Worm (Caenorhabditis elegans) whole organism, L2 larva: Measurements from ENCODE around the gene C13B4.1.

Experiments
- C34F6.9 ChIP-seq: fragments of 150-350 bp; optimal IDR thresholded peaks from 2 replicates; lab custom pipeline; 2014; ENCODE audit warnings: missing biosample characterization, missing genetic modification characterization
- F13H6.1 ChIP-seq: sonication (generic microtip); optimal IDR thresholded peaks from 2 replicates; lab custom pipeline; 2016; ENCODE audit warnings: missing genetic modification characterization, missing compliant biosample characterization
- R02D3.7 ChIP-seq: fragments of 150-350 bp; optimal IDR thresholded peaks from 2 replicates; lab custom pipeline; 2014; ENCODE audit warnings: missing biosample characterization, missing genetic modification characterization
- Y55F3AM.14 ChIP-seq: fragments of 200-800 bp; sonication (Bioruptor generic); optimal IDR thresholded peaks from 2 replicates; lab custom pipeline; 2018; ENCODE audit warnings: mild to moderate bottlenecking, missing genetic modification characterization, missing compliant biosample characterization
- ZK546.5 ChIP-seq: sonication (generic microtip); optimal IDR thresholded peaks from 2 replicates; lab custom pipeline; 2017; ENCODE audit warnings: missing biosample characterization, missing genetic modification characterization
- alr-1 ChIP-seq: fragments of 150-350 bp; optimal IDR thresholded peaks from 2 replicates; lab custom pipeline; 2014; ENCODE audit warnings: missing biosample characterization, missing genetic modification characterization
- aly-2 ChIP-seq: fragments of 150-350 bp; optimal IDR thresholded peaks from 2 replicates; lab custom pipeline; 2014; ENCODE audit warnings: missing biosample characterization, missing genetic modification characterization
- ama-1 ChIP-seq: fragments of 150-350 bp; optimal IDR thresholded peaks from 2 replicates; lab custom pipeline; 2018; ENCODE audit warnings: inconsistent platforms
- blmp-1 ChIP-seq: sonication (generic microtip); optimal IDR thresholded peaks from 2 replicates; lab custom pipeline; 2017; ENCODE audit warnings: missing genetic modification characterization, mild to moderate bottlenecking, missing compliant biosample characterization, antibody characterized with exemption, moderate library complexity; ENCODE audit not compliant: insufficient read depth
- ceh-16 ChIP-seq: fragments of 150-350 bp; optimal IDR thresholded peaks from 2 replicates; lab custom pipeline; 2014; ENCODE audit warnings: missing biosample characterization, missing genetic modification characterization
- ceh-82 ChIP-seq: fragments of 150-350 bp; optimal IDR thresholded peaks from 2 replicates; lab custom pipeline; 2014; ENCODE audit warnings: missing biosample characterization, missing genetic modification characterization
- crh-2 ChIP-seq: sonication (generic microtip); optimal IDR thresholded peaks from 2 replicates; lab custom pipeline; 2017; ENCODE audit warnings: missing biosample characterization, missing genetic modification characterization
- dmd-4 ChIP-seq: sonication (generic microtip); optimal IDR thresholded peaks from 2 replicates; lab custom pipeline; 2017; ENCODE audit warnings: missing biosample characterization, missing genetic modification characterization
- egl-27 ChIP-seq: sonication (generic microtip); optimal IDR thresholded peaks from 3 replicates; lab custom pipeline; 2017; ENCODE audit warnings: missing biosample characterization, missing genetic modification reagents, missing genetic modification characterization
- elt-1 ChIP-seq: fragments of 150-350 bp; optimal IDR thresholded peaks from 2 replicates; lab custom pipeline; 2014; ENCODE audit warnings: missing biosample characterization, missing genetic modification characterization
- elt-3 ChIP-seq: sonication (generic microtip); optimal IDR thresholded peaks from 2 replicates; lab custom pipeline; 2017; ENCODE audit warnings: missing biosample characterization, missing genetic modification characterization
- fos-1 ChIP-seq: fragments of 150-350 bp; optimal IDR thresholded peaks from 2 replicates; lab custom pipeline; 2014; ENCODE audit warnings: missing biosample characterization, missing genetic modification characterization
- gmeb-1 ChIP-seq: fragments of 150-350 bp; optimal IDR thresholded peaks from 2 replicates; lab custom pipeline; 2014; ENCODE audit warnings: missing biosample characterization, missing genetic modification characterization
- lin-11 ChIP-seq: fragments of 150-350 bp; sonication (generic microtip); optimal IDR thresholded peaks from 2 replicates; lab custom pipeline; 2014; ENCODE audit warnings: missing biosample characterization, missing genetic modification characterization, inconsistent platforms, mixed read lengths
- lin-13 ChIP-seq: fragments of 150-350 bp; optimal IDR thresholded peaks from 2 replicates; lab custom pipeline; 2014; ENCODE audit warnings: missing biosample characterization, missing genetic modification reagents, missing genetic modification characterization
- lin-39 ChIP-seq: fragments of 150-350 bp; optimal IDR thresholded peaks from 2 replicates; lab custom pipeline; 2014; ENCODE audit warnings: missing biosample characterization, missing genetic modification reagents, missing genetic modification characterization
- lsy-2 ChIP-seq, 2 experiments: fragments of 150-350 bp in 1 of 2; sonication (generic microtip) in 1 of 2; optimal IDR thresholded peaks; 2 replicates each; lab custom pipeline; 2014 to 2017; ENCODE audit warnings: missing biosample characterization in 2 of 2, missing genetic modification characterization in 2 of 2
- mab-5 ChIP-seq: fragments of 150-350 bp; optimal IDR thresholded peaks from 2 replicates; lab custom pipeline; 2014; ENCODE audit warnings: missing biosample characterization, missing genetic modification characterization
- mbf-1 ChIP-seq: sonication (generic microtip); optimal IDR thresholded peaks from 2 replicates; lab custom pipeline; 2017; ENCODE audit warnings: missing biosample characterization, missing genetic modification characterization
- mdl-1 ChIP-seq, 2 experiments: fragments of 150-350 bp in 1 of 2; sonication (generic microtip) in 1 of 2; optimal IDR thresholded peaks; 2 replicates each; lab custom pipeline; 2017; ENCODE audit warnings: missing biosample characterization in 2 of 2, missing genetic modification characterization in 2 of 2
- nhr-10 ChIP-seq: sonication (generic microtip); optimal IDR thresholded peaks from 2 replicates; lab custom pipeline; 2017; ENCODE audit warnings: missing biosample characterization, missing genetic modification characterization
- nhr-11 ChIP-seq: fragments of 150-350 bp; optimal IDR thresholded peaks from 2 replicates; lab custom pipeline; 2014; ENCODE audit warnings: missing biosample characterization, missing genetic modification characterization
- nhr-12 ChIP-seq: fragments of 150-350 bp; optimal IDR thresholded peaks from 2 replicates; lab custom pipeline; 2014; ENCODE audit warnings: missing biosample characterization, missing genetic modification characterization
- nhr-129 ChIP-seq: fragments of 150-350 bp; optimal IDR thresholded peaks from 2 replicates; lab custom pipeline; 2014; ENCODE audit warnings: missing biosample characterization, missing genetic modification characterization
- nhr-21 ChIP-seq: fragments of 150-350 bp; optimal IDR thresholded peaks from 2 replicates; lab custom pipeline; 2014; ENCODE audit warnings: missing biosample characterization, missing genetic modification characterization
- nhr-23 ChIP-seq: fragments of 150-350 bp; optimal IDR thresholded peaks from 2 replicates; lab custom pipeline; 2014; ENCODE audit warnings: missing biosample characterization, missing genetic modification reagents, missing genetic modification characterization
- nhr-237 ChIP-seq: fragments of 150-350 bp; optimal IDR thresholded peaks from 2 replicates; lab custom pipeline; 2014; ENCODE audit warnings: missing biosample characterization, missing genetic modification characterization
- nhr-25 ChIP-seq: fragments of 150-350 bp; sonication (generic microtip); optimal IDR thresholded peaks from 3 replicates; lab custom pipeline; 2014; ENCODE audit warnings: missing biosample characterization, missing genetic modification characterization
- nhr-6 ChIP-seq: fragments of 150-350 bp; optimal IDR thresholded peaks from 2 replicates; lab custom pipeline; 2014; ENCODE audit warnings: missing biosample characterization, missing genetic modification characterization
- nhr-77 ChIP-seq: fragments of 150-350 bp; optimal IDR thresholded peaks from 2 replicates; lab custom pipeline; 2014; ENCODE audit warnings: missing biosample characterization, missing genetic modification characterization
- peb-1 ChIP-seq: fragments of 150-350 bp; optimal IDR thresholded peaks from 2 replicates; lab custom pipeline; 2014; ENCODE audit warnings: missing biosample characterization, missing genetic modification characterization
- sem-4 ChIP-seq: fragments of 150-350 bp; optimal IDR thresholded peaks from 2 replicates; lab custom pipeline; 2014; ENCODE audit warnings: missing biosample characterization, missing genetic modification reagents, missing genetic modification characterization
- skn-1 ChIP-seq: sonication (generic microtip); optimal IDR thresholded peaks from 2 replicates; lab custom pipeline; 2017; ENCODE audit warnings: missing biosample characterization, missing genetic modification characterization
- sma-3 ChIP-seq: sonication (generic microtip); optimal IDR thresholded peaks from 2 replicates; lab custom pipeline; 2016; ENCODE audit warnings: missing genetic modification reagents, missing genetic modification characterization, missing compliant biosample characterization
- sma-9 ChIP-seq, 2 experiments: fragments of 150-350 bp in 1 of 2; sonication (generic microtip) in 1 of 2; optimal IDR thresholded peaks; 2 replicates each; lab custom pipeline; 2014 to 2016; ENCODE audit warnings: missing genetic modification characterization in 2 of 2, mild to moderate bottlenecking in 1 of 2, missing biosample characterization in 1 of 2, missing compliant biosample characterization in 1 of 2, missing genetic modification reagents in 1 of 2, moderate library complexity in 1 of 2
- snpc-4 ChIP-seq: fragments of 150-350 bp; optimal IDR thresholded peaks from 2 replicates; lab custom pipeline; 2014; ENCODE audit warnings: missing biosample characterization, missing genetic modification characterization
- unc-39 ChIP-seq: fragments of 150-350 bp; optimal IDR thresholded peaks from 2 replicates; lab custom pipeline; 2014; ENCODE audit warnings: missing biosample characterization, missing genetic modification characterization
- unc-55 ChIP-seq: fragments of 150-350 bp; sonication (generic microtip); optimal IDR thresholded peaks from 3 replicates; lab custom pipeline; 2014; ENCODE audit warnings: missing biosample characterization, missing genetic modification reagents, missing genetic modification characterization
- unc-62 ChIP-seq: fragments of 150-350 bp; optimal IDR thresholded peaks from 2 replicates; lab custom pipeline; 2014; ENCODE audit warnings: missing biosample characterization, missing genetic modification reagents, missing genetic modification characterization
- zag-1 ChIP-seq: fragments of 150-350 bp; optimal IDR thresholded peaks from 2 replicates; lab custom pipeline; 2014; ENCODE audit warnings: missing biosample characterization, missing genetic modification characterization
- ztf-1 ChIP-seq: fragments of 200-800 bp; sonication (Bioruptor generic); conservative IDR thresholded peaks from 2 replicates; pipeline ENCODE4 v1.3.6; 2022; ENCODE audit warnings: missing genetic modification characterization, missing compliant biosample characterization
- ztf-11 ChIP-seq: sonication (generic microtip); optimal IDR thresholded peaks from 2 replicates; lab custom pipeline; 2017; ENCODE audit warnings: missing biosample characterization, missing genetic modification characterization
- ztf-4 ChIP-seq: fragments of 150-350 bp; optimal IDR thresholded peaks from 2 replicates; lab custom pipeline; 2014; ENCODE audit warnings: missing biosample characterization, missing genetic modification characterization

Gene C13B4.1

DNA sequence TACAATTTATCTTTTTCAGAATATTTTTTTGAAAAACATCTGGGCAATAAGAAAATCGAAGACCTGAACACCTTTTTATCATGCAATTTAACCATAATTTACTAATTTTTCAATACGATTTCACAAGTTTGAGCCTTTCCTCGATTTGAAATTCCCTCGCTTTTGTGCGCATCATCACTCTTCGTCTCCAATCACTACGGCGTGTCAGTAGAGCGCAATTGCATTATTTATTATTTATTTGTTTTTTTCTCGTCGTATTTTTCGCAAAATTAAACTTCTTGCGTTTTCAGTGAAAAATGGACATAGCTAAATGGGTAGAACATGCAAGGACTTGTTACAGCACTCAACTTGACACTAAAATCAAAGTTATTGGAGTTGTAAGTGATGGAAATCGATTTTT, 38.3 kb downstream of the C13B4.1 start, which contains the start of gene smg-8 (continued):
- TF ChIP-seq sma-9 (GFP tag; optimal IDR thresholded peaks at IDR 0.05; lab: Kevin White, UChicago) (no peak), sma-9 (tag; optimal IDR thresholded peaks at IDR 0.05; lab: Kevin White, UChicago) (no peak), nhr-77 (peak; percentile 6)
- TF ChIP-seq, all 48 proteins: peak for 21

ce11 chrII:14437922-14438458, 41.4 kb downstream of the C13B4.1 start, which contains the start of gene K04B12.2:
Gene K04B12.2 (minus strand): TSS chrII:14437972.
- TF ChIP-seq ceh-82 (tag; lab: Kevin White, UChicago) (no peak), peb-1 (tag; lab: Kevin White, UChicago) (no peak), nhr-129 (tag; lab: Kevin White, UChicago) (peak; percentile 84), mab-5 (tag; lab: Kevin White, UChicago) (no peak), lin-39 (no peak), unc-62 (GFP tag; lab: Kevin White, UChicago) (no peak), elt-1 (tag; lab: Kevin White, UChicago) (no peak), ama-1 (lab: Kevin White, UChicago) (no peak), sma-9 (GFP tag; optimal IDR thresholded peaks at IDR 0.05; lab: Kevin White, UChicago) (peak; percentile 81), sma-9 (tag; optimal IDR thresholded peaks at IDR 0.05; lab: Kevin White, UChicago) (no peak), lin-11 (tag; lab: Kevin White, UChicago) (peak; percentile 63), egl-27 (peak; percentile 36), ztf-11 (tag; lab: Kevin White, UChicago) (no peak), gmeb-1 (tag; lab: Kevin White, UChicago) (peak; percentile 71), ztf-4 (tag; lab: Kevin White, UChicago) (no peak), ztf-1 (GFP tag; lab: Robert Waterston, UW) (no peak), Y55F3AM.14 (GFP tag; lab: Kevin White, UChicago) (no peak), sem-4 (tag; lab: Kevin White, UChicago) (no peak), nhr-10 (tag; lab: Kevin White, UChicago) (no peak), nhr-11 (tag; lab: Kevin White, UChicago) (no peak), R02D3.7 (tag; lab: Kevin White, UChicago) (no peak), mdl-1 (tag; optimal IDR thresholded peaks at IDR 0.05; lab: Kevin White, UChicago) (peak; percentile 20 to 35), blmp-1 (peak; percentile 10), nhr-23 (tag; lab: Kevin White, UChicago) (no peak), skn-1 (tag; lab: Kevin White, UChicago) (no peak), sma-3 (GFP tag; lab: Kevin White, UChicago) (peak; percentile 65), crh-2 (tag; lab: Kevin White, UChicago) (peak; percentile 85), nhr-6 (tag; lab: Kevin White, UChicago) (no peak), elt-3 (no peak), C34F6.9 (tag; lab: Kevin White, UChicago) (peak; percentile 79), nhr-237 (tag; lab: Kevin White, UChicago) (no peak), ZK546.5 (no peak), ceh-16 (tag; lab: Kevin White, UChicago) (peak; percentile 15), alr-1 (tag; lab: Kevin White, UChicago) (no peak), fos-1 (peak; percentile 87), unc-39 (no peak), aly-2 (tag; lab: Kevin White, UChicago) (no peak), F13H6.1 (tag; lab: Kevin White, UChicago) (peak; percentile 80), zag-1 (tag; lab: Kevin White, UChicago) (no peak), nhr-25 (tag; lab: Kevin White, UChicago) (peak; percentile 49), nhr-77 (peak; percentile 3), unc-55 (GFP tag; lab: Kevin White, UChicago) (peak; percentile 75), nhr-12 (no peak), lin-13 (GFP tag; lab: Kevin White, UChicago) (peak; percentile 19), mbf-1 (tag; lab: Kevin White, UChicago) (no peak), snpc-4 (no peak), dmd-4 (tag; lab: Kevin White, UChicago) (no peak), nhr-21 (peak; percentile 34), lsy-2 (tag; optimal IDR thresholded peaks at IDR 0.05; lab: Kevin White, UChicago) (peak in 1 of 2 experiments; percentile 64)
